Worm (Caenorhabditis elegans) whole organism, L3 larva: ENCODE results near the gene ugt-52.

Experiments
- R02D3.7 ChIP-seq: fragments of 150-350 bp; optimal IDR thresholded peaks from 2 replicates; lab custom pipeline; 2014; ENCODE audit warnings: missing biosample characterization, missing genetic modification characterization
- ZK546.5 ChIP-seq: sonication (generic microtip); optimal IDR thresholded peaks from 2 replicates; lab custom pipeline; 2017; ENCODE audit warnings: missing biosample characterization, missing genetic modification characterization
- ceh-28 ChIP-seq: fragments of 150-350 bp; optimal IDR thresholded peaks from 2 replicates; lab custom pipeline; 2014; ENCODE audit warnings: missing biosample characterization, missing genetic modification reagents, missing genetic modification characterization
- ceh-82 ChIP-seq: fragments of 150-350 bp; optimal IDR thresholded peaks from 2 replicates; lab custom pipeline; 2014; ENCODE audit warnings: missing biosample characterization, missing genetic modification characterization
- elt-3 ChIP-seq, 3 experiments: fragments of 150-350 bp in 1 of 3; sonication (generic microtip) in 2 of 3; optimal IDR thresholded peaks; 2 replicates in 2 of 3; 4 replicates in 1 of 3; lab custom pipeline; 2014 to 2017; ENCODE audit warnings: missing biosample characterization in 3 of 3, missing genetic modification characterization in 3 of 3
- fkh-10 ChIP-seq: sonication (generic microtip); optimal IDR thresholded peaks from 2 replicates; lab custom pipeline; 2017; ENCODE audit warnings: missing biosample characterization, missing genetic modification reagents, missing genetic modification characterization
- fos-1 ChIP-seq: fragments of 150-350 bp; optimal IDR thresholded peaks from 2 replicates; lab custom pipeline; 2014; ENCODE audit warnings: missing biosample characterization, missing genetic modification characterization
- lin-39 ChIP-seq: fragments of 150-350 bp; optimal IDR thresholded peaks from 2 replicates; lab custom pipeline; 2018; ENCODE audit warnings: missing biosample characterization, missing genetic modification reagents, missing genetic modification characterization
- skn-1 ChIP-seq: fragments of 150-350 bp; optimal IDR thresholded peaks from 2 replicates; lab custom pipeline; 2014; ENCODE audit warnings: missing biosample characterization, missing genetic modification characterization
- unc-62 ChIP-seq: fragments of 150-350 bp; sonication (generic microtip); optimal IDR thresholded peaks from 4 replicates; lab custom pipeline; 2014; ENCODE audit warnings: missing biosample characterization, missing genetic modification reagents, missing genetic modification characterization
- zag-1 ChIP-seq: fragments of 150-350 bp; optimal IDR thresholded peaks from 2 replicates; lab custom pipeline; 2014; ENCODE audit warnings: missing biosample characterization, missing genetic modification characterization
- ztf-4 ChIP-seq: fragments of 150-350 bp; optimal IDR thresholded peaks from 2 replicates; lab custom pipeline; 2014; ENCODE audit warnings: missing biosample characterization, missing genetic modification characterization

DNA sequence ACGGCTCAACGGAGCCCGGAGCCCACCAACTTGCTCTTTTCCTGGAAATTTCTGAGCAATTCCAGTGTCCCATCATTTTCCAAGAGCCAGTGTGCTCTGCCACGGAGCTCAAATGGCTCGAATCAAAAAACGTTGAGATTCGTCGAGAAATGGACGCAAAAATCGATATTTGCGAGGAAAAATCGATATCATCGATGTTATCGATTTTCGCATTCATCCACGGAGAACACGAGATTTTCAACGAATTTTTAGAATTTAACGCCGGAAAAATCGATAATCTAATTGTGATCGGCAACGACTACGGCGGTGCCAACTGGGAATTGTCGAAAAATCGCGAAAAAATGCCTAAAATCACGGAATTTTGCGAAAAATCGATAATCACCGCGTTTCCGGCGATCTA lies 27.1 kb downstream of the ugt-52 start:
- TF ChIP-seq ztf-4 (no peak), zag-1 (tag; lab: Kevin White, UChicago) (no peak), skn-1 (tag; lab: Kevin White, UChicago) (no peak), lin-39 (tag; lab: Kevin White, UChicago) (no peak), ZK546.5 (tag; lab: Kevin White, UChicago) (no peak), unc-62 (GFP tag; lab: Kevin White, UChicago) (no peak), elt-3 (tag; optimal IDR thresholded peaks at IDR 0.05; lab: Kevin White, UChicago) (no peak), fos-1 (tag; lab: Kevin White, UChicago) (no peak), R02D3.7 (no peak), ceh-28 (tag; lab: Kevin White, UChicago) (peak; percentile 70), ceh-82 (tag; lab: Kevin White, UChicago) (no peak), fkh-10 (GFP tag; lab: Kevin White, UChicago) (no peak)
